Worm (Caenorhabditis elegans): Measurements from ENCODE around the gene pcca-1.

DNA sequence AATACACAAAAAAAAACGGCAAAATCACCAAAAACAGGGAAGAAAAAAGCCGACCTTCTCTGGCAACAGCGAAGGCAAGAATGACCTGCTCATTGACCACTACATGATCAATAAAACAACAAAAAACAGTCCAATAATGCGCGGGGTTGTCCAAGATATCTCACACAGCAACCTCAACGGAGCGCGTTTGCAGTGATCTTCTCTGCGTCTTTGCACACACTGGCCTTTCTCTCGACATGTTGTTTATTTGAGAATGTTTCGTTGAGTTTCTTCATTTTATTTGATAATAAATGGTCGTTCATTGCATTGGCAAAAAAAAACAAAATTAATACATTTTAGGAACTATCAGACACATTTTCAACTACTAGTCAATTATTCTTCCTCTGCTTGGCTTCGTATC lies 842 bp upstream of the pcca-1 start:
- TF ChIP-seq T07F8.4 (tag; optimal IDR thresholded peaks at IDR 0.05) (no peak), cebp-2 (GFP tag; IDR thresholded peaks at IDR 0.05) (no peak), cebp-1 (GFP tag; IDR thresholded peaks at IDR 0.05) (no peak), cebp-1 (tag; optimal IDR thresholded peaks at IDR 0.05) (no peak), madf-10 (tag; optimal IDR thresholded peaks at IDR 0.05) (no peak), nhr-90 (tag; optimal IDR thresholded peaks at IDR 0.05) (no peak), mes-4 (tag; optimal IDR thresholded peaks at IDR 0.05) (no peak), F55B11.4 (tag; optimal IDR thresholded peaks at IDR 0.05; ENCODE audit: borderline replicate concordance, insufficient read depth) (no peak), rcor-1 (GFP tag; IDR thresholded peaks at IDR 0.05) (no peak), unc-130 (GFP tag; optimal IDR thresholded peaks at IDR 0.05) (no peak), ama-1 (optimal IDR thresholded peaks at IDR 0.05) (peak; percentile 34), ama-1 (GFP tag; optimal IDR thresholded peaks at IDR 0.05) (no peak), xnd-1 (tag; optimal IDR thresholded peaks at IDR 0.05) (no peak), die-1 (tag; optimal IDR thresholded peaks at IDR 0.05) (no peak), pha-4 (tag; optimal IDR thresholded peaks at IDR 0.05) (no peak), aptf-2 (GFP tag; conservative IDR thresholded peaks at IDR 0.05) (no peak)
